Worm (Caenorhabditis elegans) whole organism, young adult: ENCODE data around the gene henn-1.

Experiments
- B0019.2 ChIP-seq: fragments of 200-800 bp; sonication (Bioruptor generic); conservative IDR thresholded peaks from 2 replicates; pipeline ENCODE4 v1.3.6; 2022; ENCODE audit warnings: missing genetic modification reagents, missing genetic modification characterization, missing compliant biosample characterization
- B0035.1 ChIP-seq: sonication (generic microtip); optimal IDR thresholded peaks from 2 replicates; lab custom pipeline; 2016; ENCODE audit warnings: missing genetic modification characterization, mild to moderate bottlenecking, missing compliant biosample characterization, missing genotype, missing genetic modification reagents
- C17E4.6 ChIP-seq: fragments of 200-800 bp; sonication (Bioruptor generic); IDR thresholded peaks from 2 replicates; pipeline ENCODE4 v1.3.6; 2022; ENCODE audit warnings: missing genetic modification reagents, missing genetic modification characterization, missing compliant biosample characterization
- F23B12.7 ChIP-seq: sonication (generic microtip); optimal IDR thresholded peaks from 2 replicates; lab custom pipeline; 2017; ENCODE audit warnings: missing genetic modification characterization, mild to moderate bottlenecking, missing compliant biosample characterization, antibody characterized with exemption, moderate library complexity; ENCODE audit not compliant: insufficient read depth
- F49E8.2 ChIP-seq: sonication (generic microtip); optimal IDR thresholded peaks from 3 replicates; lab custom pipeline; 2017; ENCODE audit warnings: missing genetic modification characterization, mild to moderate bottlenecking, missing compliant biosample characterization, antibody characterized with exemption, moderate library complexity; ENCODE audit not compliant: insufficient read depth
- F52B5.7 ChIP-seq: sonication (generic microtip); optimal IDR thresholded peaks from 2 replicates; lab custom pipeline; 2016; ENCODE audit warnings: mild to moderate bottlenecking, missing genetic modification characterization, missing compliant biosample characterization
- K12H6.12 ChIP-seq: fragments of 200-800 bp; sonication (Bioruptor generic); optimal IDR thresholded peaks from 2 replicates; lab custom pipeline; 2018; ENCODE audit warnings: mild to moderate bottlenecking, missing genetic modification characterization, missing compliant biosample characterization
- Y53F4B.3 ChIP-seq: fragments of 200-800 bp; sonication (Bioruptor generic); IDR thresholded peaks from 2 replicates; pipeline ENCODE4 v1.3.6; 2022; ENCODE audit warnings: missing genetic modification reagents, missing genetic modification characterization, missing compliant biosample characterization
- Y67H2A.10 ChIP-seq: fragments of 200-800 bp; sonication (Bioruptor generic); conservative IDR thresholded peaks from 2 replicates; pipeline ENCODE4 v1.3.6; 2022; ENCODE audit warnings: missing genetic modification reagents, missing genetic modification characterization, missing compliant biosample characterization
- Y79H2A.3 ChIP-seq: fragments of 200-800 bp; sonication (Bioruptor generic); conservative IDR thresholded peaks from 2 replicates; pipeline ENCODE4 v1.3.6; 2022; ENCODE audit warnings: missing genetic modification reagents, missing genetic modification characterization, missing compliant biosample characterization
- ZK185.1 ChIP-seq: sonication (generic microtip); optimal IDR thresholded peaks from 2 replicates; lab custom pipeline; 2016; ENCODE audit warnings: mild to moderate bottlenecking, missing genetic modification characterization, missing compliant biosample characterization; ENCODE audit not compliant: poor library complexity, severe bottlenecking
- akir-1 ChIP-seq: fragments of 200-800 bp; sonication (Bioruptor generic); optimal IDR thresholded peaks from 2 replicates; lab custom pipeline; 2018; ENCODE audit warnings: mild to moderate bottlenecking, missing genetic modification characterization, moderate library complexity, missing compliant biosample characterization
- aptf-2 ChIP-seq: fragments of 200-800 bp; sonication (Bioruptor generic); conservative IDR thresholded peaks from 2 replicates; pipeline ENCODE4 v1.3.6; 2022; ENCODE audit warnings: missing genetic modification reagents, missing genetic modification characterization, missing compliant biosample characterization
- atf-7 ChIP-seq: sonication (generic microtip); optimal IDR thresholded peaks from 2 replicates; lab custom pipeline; 2017; ENCODE audit warnings: mild to moderate bottlenecking, missing genetic modification characterization, missing compliant biosample characterization
- attf-5 ChIP-seq: fragments of 200-800 bp; sonication (Bioruptor generic); optimal IDR thresholded peaks from 2 replicates; lab custom pipeline; 2018; ENCODE audit warnings: mild to moderate bottlenecking, missing genetic modification characterization, missing compliant biosample characterization
- bed-1 ChIP-seq: fragments of 200-800 bp; sonication (Bioruptor generic); IDR thresholded peaks from 2 replicates; pipeline ENCODE4 v1.3.6; 2022; ENCODE audit warnings: missing genetic modification reagents, missing genetic modification characterization, missing compliant biosample characterization
- ceh-100 ChIP-seq: fragments of 200-800 bp; sonication (Bioruptor generic); IDR thresholded peaks from 2 replicates; pipeline ENCODE4 v1.3.6; 2022; ENCODE audit warnings: missing genetic modification reagents, missing genetic modification characterization, missing compliant biosample characterization
- ceh-27 ChIP-seq: fragments of 200-800 bp; sonication (Bioruptor generic); optimal IDR thresholded peaks from 2 replicates; lab custom pipeline; 2018; ENCODE audit warnings: mild to moderate bottlenecking, missing genetic modification characterization, moderate library complexity, missing compliant biosample characterization
- ceh-91 ChIP-seq: fragments of 200-800 bp; sonication (Bioruptor generic); IDR thresholded peaks from 2 replicates; pipeline ENCODE4 v1.3.6; 2022; ENCODE audit warnings: missing genetic modification reagents, missing genetic modification characterization, missing compliant biosample characterization
- dox-1 ChIP-seq: fragments of 200-800 bp; sonication (Bioruptor generic); IDR thresholded peaks from 2 replicates; pipeline ENCODE4 v1.3.6; 2022; ENCODE audit warnings: missing genetic modification reagents, missing genetic modification characterization, missing compliant biosample characterization
- dpl-1 ChIP-seq: fragments of 150-350 bp; optimal IDR thresholded peaks from 2 replicates; lab custom pipeline; 2014; ENCODE audit warnings: missing biosample characterization, missing genetic modification reagents, missing genetic modification characterization
- egl-44 ChIP-seq: fragments of 200-800 bp; sonication (Bioruptor generic); IDR thresholded peaks from 2 replicates; pipeline ENCODE4 v1.3.6; 2022; ENCODE audit warnings: missing genetic modification reagents, missing genetic modification characterization, missing compliant biosample characterization
- fkh-3 ChIP-seq: sonication (generic microtip); optimal IDR thresholded peaks from 2 replicates; lab custom pipeline; 2016; ENCODE audit warnings: mild to moderate bottlenecking, missing genetic modification characterization, missing compliant biosample characterization
- him-1 ChIP-seq: sonication (generic microtip); optimal IDR thresholded peaks from 2 replicates; lab custom pipeline; 2016; ENCODE audit warnings: missing genotype, missing genetic modification reagents, missing genetic modification characterization, missing compliant biosample characterization
- hlh-12 ChIP-seq: sonication (generic microtip); optimal IDR thresholded peaks from 2 replicates; lab custom pipeline; 2016; ENCODE audit warnings: missing genetic modification characterization, missing compliant biosample characterization
- hmg-20 ChIP-seq: fragments of 200-800 bp; sonication (Bioruptor generic); IDR thresholded peaks from 2 replicates; pipeline ENCODE4 v1.3.6; 2022; ENCODE audit warnings: missing genetic modification reagents, missing genetic modification characterization, missing compliant biosample characterization
- hrde-1 ChIP-seq: sonication (generic microtip); optimal IDR thresholded peaks from 2 replicates; lab custom pipeline; 2016; ENCODE audit warnings: missing genetic modification characterization, mild to moderate bottlenecking, missing compliant biosample characterization, moderate library complexity, missing genotype, missing genetic modification reagents, borderline replicate concordance
- hsf-1 ChIP-seq: fragments of 200-800 bp; sonication (Bioruptor generic); IDR thresholded peaks from 2 replicates; pipeline ENCODE4 v1.3.6; 2022; ENCODE audit warnings: missing genetic modification reagents, missing genetic modification characterization, missing compliant biosample characterization
- lin-40 ChIP-seq: sonication (generic microtip); optimal IDR thresholded peaks from 2 replicates; lab custom pipeline; 2016; ENCODE audit warnings: missing genetic modification characterization, mild to moderate bottlenecking, missing compliant biosample characterization, missing genotype, missing genetic modification reagents
- lir-1 ChIP-seq: fragments of 200-800 bp; sonication (Bioruptor generic); conservative IDR thresholded peaks from 2 replicates; pipeline ENCODE4 v1.3.6; 2022; ENCODE audit warnings: missing genetic modification reagents, missing genetic modification characterization, missing compliant biosample characterization
- madf-10 ChIP-seq: sonication (generic microtip); optimal IDR thresholded peaks from 2 replicates; lab custom pipeline; 2016; ENCODE audit warnings: mild to moderate bottlenecking, missing genetic modification characterization, missing compliant biosample characterization
- madf-3 ChIP-seq: fragments of 200-800 bp; sonication (Bioruptor generic); IDR thresholded peaks from 2 replicates; pipeline ENCODE4 v1.3.6; 2022; ENCODE audit warnings: missing genetic modification reagents, missing genetic modification characterization, missing compliant biosample characterization
- mel-28 ChIP-seq: sonication (generic microtip); optimal IDR thresholded peaks from 2 replicates; lab custom pipeline; 2016; ENCODE audit warnings: borderline replicate concordance, mild to moderate bottlenecking, missing genetic modification characterization, missing compliant biosample characterization
- mes-4 ChIP-seq: sonication (generic microtip); optimal IDR thresholded peaks from 2 replicates; lab custom pipeline; 2016; ENCODE audit warnings: missing genotype, missing genetic modification characterization, missing compliant biosample characterization
- mxl-1 ChIP-seq: sonication (generic microtip); optimal IDR thresholded peaks from 2 replicates; lab custom pipeline; 2016; ENCODE audit warnings: missing genetic modification characterization, missing compliant biosample characterization
- nhr-90 ChIP-seq: sonication (generic microtip); optimal IDR thresholded peaks from 2 replicates; lab custom pipeline; 2016; ENCODE audit warnings: missing genotype, mild to moderate bottlenecking, missing genetic modification characterization, missing compliant biosample characterization
- pbrm-1 ChIP-seq: fragments of 200-800 bp; sonication (Bioruptor generic); IDR thresholded peaks from 2 replicates; pipeline ENCODE4 v1.3.6; 2022; ENCODE audit warnings: missing genetic modification reagents, missing genetic modification characterization, missing compliant biosample characterization
- pha-4 ChIP-seq: fragments of 150-350 bp; sonication (generic microtip); optimal IDR thresholded peaks from 2 replicates; lab custom pipeline; 2014; ENCODE audit warnings: missing biosample characterization, missing genetic modification reagents, missing genetic modification characterization
- snpc-3.4 ChIP-seq: sonication (generic microtip); optimal IDR thresholded peaks from 2 replicates; lab custom pipeline; 2017; ENCODE audit warnings: missing genetic modification characterization, mild to moderate bottlenecking, missing compliant biosample characterization, antibody characterized with exemption, moderate library complexity, missing genotype, missing genetic modification reagents
- snpc-4 ChIP-seq, 5 experiments: fragments of 150-350 bp in 1 of 5; sonication (generic microtip) in 4 of 5; optimal IDR thresholded peaks; 2 replicates each; lab custom pipeline; 2014 to 2018; ENCODE audit warnings: missing genetic modification characterization in 5 of 5, missing biosample characterization in 3 of 5, antibody characterized with exemption in 2 of 5, mild to moderate bottlenecking in 2 of 5, missing compliant biosample characterization in 2 of 5, missing genotype in 2 of 5, moderate library complexity in 2 of 5, missing genetic modification reagents in 1 of 5
- ztf-26 ChIP-seq: sonication (generic microtip); optimal IDR thresholded peaks from 2 replicates; lab custom pipeline; 2017; ENCODE audit warnings: missing genetic modification characterization, missing compliant biosample characterization
- ztf-28 ChIP-seq: fragments of 200-800 bp; sonication (Bioruptor generic); IDR thresholded peaks from 2 replicates; pipeline ENCODE4 v1.3.6; 2022; ENCODE audit warnings: missing genetic modification reagents, missing genetic modification characterization, missing compliant biosample characterization
- ztf-6 ChIP-seq: fragments of 200-800 bp; sonication (Bioruptor generic); IDR thresholded peaks from 2 replicates; pipeline ENCODE4 v1.3.6; 2022; ENCODE audit warnings: missing genetic modification reagents, missing genetic modification characterization, missing compliant biosample characterization

henn-1 gene

DNA sequence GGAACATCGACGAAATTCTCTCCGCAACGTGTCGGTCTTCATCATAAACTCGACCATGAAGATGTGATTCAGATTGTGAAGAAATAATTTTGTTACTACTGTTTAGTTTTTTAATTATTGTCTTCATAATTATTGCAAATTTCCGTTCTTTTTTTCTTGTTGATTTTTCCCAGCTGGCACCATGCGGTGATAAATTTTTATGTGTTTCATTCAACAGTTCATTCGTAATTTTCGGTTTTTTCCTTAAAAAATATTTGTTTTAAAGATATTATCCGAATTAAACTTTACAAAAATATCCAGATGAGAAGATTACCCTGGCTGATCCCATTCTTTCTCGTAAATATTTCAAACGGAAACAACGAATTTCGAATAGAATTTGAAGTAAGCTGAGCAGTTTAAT lies 14.6 kb downstream of the henn-1 start, which contains the start of gene C02F5.13:
Gene C02F5.13 (plus strand): TSS at position 301 of the 400 bp plus-strand sequence.
- no peak for TF ChIP-seq B0019.2 (GFP tag; lab: Robert Waterston, UW)
- no peak for TF ChIP-seq ztf-28
- TF ChIP-seq hmg-20 (GFP tag; lab: Robert Waterston, UW) = no peak
- TF ChIP-seq B0035.1 (tag; lab: Kevin White, UChicago) = no peak
- no peak for TF ChIP-seq pha-4 (tag; lab: Kevin White, UChicago)
- no peak for TF ChIP-seq nhr-90 (tag; lab: Kevin White, UChicago)

DNA sequence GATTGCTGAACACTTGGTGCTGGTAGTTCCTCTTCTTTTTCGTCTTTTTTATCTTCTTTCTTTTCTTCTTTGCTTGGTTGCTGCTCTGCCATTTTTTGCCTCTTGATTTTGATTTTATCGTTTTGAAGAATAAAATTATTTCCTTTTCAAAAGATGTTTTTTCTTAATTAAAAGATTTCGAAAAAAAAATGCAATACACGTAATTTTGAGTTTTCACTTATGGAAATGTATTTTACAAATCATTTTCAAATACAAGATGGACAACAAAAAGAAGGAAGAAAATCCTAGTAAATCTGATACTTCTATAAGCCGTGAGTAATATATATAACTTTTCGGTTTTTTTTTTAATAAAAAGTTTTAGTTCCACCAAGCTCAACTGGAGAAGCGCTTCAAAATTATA lies 16.9 kb downstream of the henn-1 start, which contains the start of the genes C02F5.10 and C02F5.2:
Gene C02F5.10 (minus strand): TSS at position 101 of the 400 bp plus-strand sequence.
Gene C02F5.2 (plus strand): TSS at position 239 of the 400 bp plus-strand sequence.
- TF ChIP-seq atf-7 (no peak), snpc-3.4 (no peak), Y79H2A.3 (GFP tag; lab: Robert Waterston, UW) (no peak), snpc-4 (GFP tag; optimal IDR thresholded peaks at IDR 0.05; lab: Kevin White, UChicago) (no peak), snpc-4 (tag; optimal IDR thresholded peaks at IDR 0.05; lab: Kevin White, UChicago) (no peak), K12H6.12 (tag; lab: Kevin White, UChicago) (no peak), dpl-1 (GFP tag; lab: Kevin White, UChicago) (no peak), hmg-20 (GFP tag; lab: Robert Waterston, UW) (no peak), aptf-2 (GFP tag; lab: Robert Waterston, UW) (no peak), lin-40 (tag; lab: Kevin White, UChicago) (no peak), him-1 (tag; lab: Kevin White, UChicago) (no peak), pbrm-1 (GFP tag; lab: Robert Waterston, UW) (no peak), Y53F4B.3 (GFP tag; lab: Robert Waterston, UW) (no peak), hlh-12 (tag; lab: Kevin White, UChicago) (no peak), ztf-26 (tag; lab: Kevin White, UChicago) (no peak), B0019.2 (GFP tag; lab: Robert Waterston, UW) (no peak), C17E4.6 (GFP tag; lab: Robert Waterston, UW) (no peak)

DNA sequence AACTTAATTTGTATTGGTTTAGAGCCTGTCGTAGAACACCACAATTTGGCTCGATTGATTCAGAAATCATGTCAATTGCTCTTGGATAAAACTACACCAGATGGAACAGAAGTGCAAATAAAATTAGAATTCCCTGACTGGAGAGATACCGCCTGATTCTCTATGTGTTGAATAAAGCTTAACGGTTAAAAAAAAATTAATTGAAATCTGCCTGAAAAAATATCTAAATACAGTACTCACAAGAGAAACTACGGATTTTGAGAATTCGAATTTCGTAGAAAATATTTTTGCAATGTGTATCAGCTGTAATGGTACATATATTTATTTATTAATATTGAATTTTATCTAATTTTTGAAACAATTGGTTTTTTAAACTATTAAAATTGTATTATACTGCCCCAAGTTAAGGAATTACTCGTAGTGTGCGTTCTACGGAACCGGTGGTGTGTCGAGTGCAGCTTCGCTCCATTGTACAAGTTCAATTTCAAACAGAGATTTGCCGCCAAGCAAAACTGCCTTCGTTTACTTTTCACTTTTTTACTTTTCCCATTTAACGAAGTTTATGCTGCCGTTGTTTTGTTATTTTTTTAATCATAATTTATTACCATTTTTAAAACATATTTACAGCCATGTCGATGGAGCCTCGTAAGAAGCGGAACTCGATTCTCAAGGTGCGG lies 17.7 kb downstream of the henn-1 start, which contains the start of gene knl-1:
Gene knl-1 (plus strand): TSS at position 626 of the 677 bp plus-strand sequence.
- TF ChIP-seq ztf-6 = no peak
- no peak for TF ChIP-seq hrde-1
- no peak for TF ChIP-seq Y53F4B.3 (GFP tag; lab: Robert Waterston, UW)
- no peak for TF ChIP-seq madf-3 (GFP tag; lab: Robert Waterston, UW)
- TF ChIP-seq hsf-1 (GFP tag; lab: Robert Waterston, UW) = no peak
- no peak for TF ChIP-seq Y67H2A.10
- no peak for TF ChIP-seq mes-4 (tag; lab: Kevin White, UChicago)
- no peak for TF ChIP-seq F49E8.2 (tag; lab: Kevin White, UChicago)
- no peak for TF ChIP-seq bed-1 (GFP tag; lab: Robert Waterston, UW)
- TF ChIP-seq akir-1 (GFP tag; lab: Kevin White, UChicago) = no peak
- no peak for TF ChIP-seq B0035.1 (tag; lab: Kevin White, UChicago)
- no peak for TF ChIP-seq ZK185.1 (tag; lab: Kevin White, UChicago)
- TF ChIP-seq lir-1 (GFP tag; lab: Robert Waterston, UW) = no peak
- no peak for TF ChIP-seq ztf-26 (tag; lab: Kevin White, UChicago)
- TF ChIP-seq F52B5.7 (tag; lab: Kevin White, UChicago) = no peak
- no peak for TF ChIP-seq pbrm-1 (GFP tag; lab: Robert Waterston, UW)
- peak; percentile 59 for TF ChIP-seq attf-5 (GFP tag; lab: Kevin White, UChicago)
- TF ChIP-seq ceh-100 (GFP tag; lab: Robert Waterston, UW) = peak; percentile 95
- TF ChIP-seq F23B12.7 (tag; lab: Kevin White, UChicago) = peak; percentile 80
- TF ChIP-seq fkh-3 (tag; lab: Kevin White, UChicago) = no peak
- peak; percentile 30 for TF ChIP-seq ceh-27 (GFP tag; lab: Kevin White, UChicago)
- no peak for TF ChIP-seq mel-28 (tag; lab: Kevin White, UChicago)
- TF ChIP-seq ceh-91 (GFP tag; lab: Robert Waterston, UW) = peak; percentile 75
- no peak for TF ChIP-seq mxl-1 (tag; lab: Kevin White, UChicago)
- peak; percentile 74 for TF ChIP-seq dox-1 (GFP tag; lab: Robert Waterston, UW)
- no peak for TF ChIP-seq egl-44 (GFP tag; lab: Robert Waterston, UW)
- peak; percentile 4 for TF ChIP-seq madf-10 (tag; lab: Kevin White, UChicago)
